Worm (Caenorhabditis elegans) whole organism, L1 larva: ENCODE measurements around the gene str-38.
"Not testable (repeated sequence)": the region's sequence is repeated elsewhere in the genome, so short reads cannot be mapped to it uniquely, and the experiment has no call there.

Experiments used
- C16A3.4 ChIP-seq: fragments of 150-350 bp; optimal IDR thresholded peaks from 2 replicates; lab custom pipeline; 2014; ENCODE audit warnings: missing biosample characterization, missing genetic modification characterization
- Y116A8C.19 ChIP-seq: sonication (generic microtip); optimal IDR thresholded peaks from 2 replicates; lab custom pipeline; 2016; ENCODE audit warnings: missing compliant biosample characterization, missing genetic modification characterization, borderline replicate concordance
- aha-1 ChIP-seq: fragments of 150-350 bp; optimal IDR thresholded peaks from 2 replicates; lab custom pipeline; 2014; ENCODE audit warnings: missing biosample characterization, missing genetic modification characterization
- ceh-63 ChIP-seq: fragments of 200-800 bp; sonication (Bioruptor generic); optimal IDR thresholded peaks from 2 replicates; lab custom pipeline; 2018; ENCODE audit warnings: mild to moderate bottlenecking, missing genetic modification characterization, missing compliant biosample characterization
- ceh-82 ChIP-seq, 3 experiments: fragments of 150-350 bp in 1 of 3; sonication (generic microtip) in 2 of 3; optimal IDR thresholded peaks; 2 replicates each; lab custom pipeline; 2014 to 2017; ENCODE audit warnings: missing biosample characterization in 3 of 3, missing genetic modification characterization in 3 of 3
- efl-1 ChIP-seq, 4 experiments: fragments of 150-350 bp; optimal IDR thresholded peaks in 3 of 4; peaks in 1 of 4; 1 replicate in 1 of 4; 2 replicates in 3 of 4; lab custom pipeline; 2014; ENCODE audit warnings: missing biosample characterization in 2 of 4, missing genetic modification characterization in 2 of 4, missing genetic modification reagents in 2 of 4
- egl-13 ChIP-seq: sonication (generic microtip); optimal IDR thresholded peaks from 2 replicates; lab custom pipeline; 2016; ENCODE audit warnings: missing genotype, missing genetic modification reagents, missing genetic modification characterization, missing compliant biosample characterization
- elt-2 ChIP-seq: sonication (generic microtip); optimal IDR thresholded peaks from 2 replicates; lab custom pipeline; 2016; ENCODE audit warnings: missing genetic modification characterization, mild to moderate bottlenecking, inconsistent platforms, missing compliant biosample characterization, missing genetic modification reagents
- elt-3 ChIP-seq, 6 experiments: fragments of 150-350 bp in 1 of 6; sonication (generic microtip); optimal IDR thresholded peaks; 2 replicates each; lab custom pipeline; 2017 to 2018; ENCODE audit warnings: missing biosample characterization in 6 of 6, missing genetic modification characterization in 6 of 6, inconsistent platforms in 1 of 6
- ets-5 ChIP-seq: fragments of 200-800 bp; sonication (Bioruptor generic); IDR thresholded peaks from 2 replicates; pipeline ENCODE4 v1.3.6; 2022; ENCODE audit warnings: missing genetic modification characterization, missing compliant biosample characterization
- hlh-17 ChIP-seq: fragments of 200-800 bp; sonication (Bioruptor generic); optimal IDR thresholded peaks from 2 replicates; lab custom pipeline; 2018; ENCODE audit warnings: missing genetic modification characterization, mild to moderate bottlenecking, missing compliant biosample characterization, moderate library complexity, borderline replicate concordance
- isw-1 ChIP-seq: fragments of 200-800 bp; sonication (Bioruptor generic); IDR thresholded peaks from 2 replicates; pipeline ENCODE4 v1.3.6; 2022; ENCODE audit warnings: missing genetic modification characterization, missing compliant biosample characterization
- lin-15B ChIP-seq: fragments of 150-350 bp; sonication (generic microtip); optimal IDR thresholded peaks from 3 replicates; lab custom pipeline; 2014; ENCODE audit warnings: missing biosample characterization, missing genetic modification characterization
- mef-2 ChIP-seq: fragments of 150-350 bp; optimal IDR thresholded peaks from 2 replicates; lab custom pipeline; 2014; ENCODE audit warnings: missing biosample characterization, missing genetic modification characterization
- nhr-12 ChIP-seq: sonication (generic microtip); optimal IDR thresholded peaks from 2 replicates; lab custom pipeline; 2017; ENCODE audit warnings: missing biosample characterization, missing genetic modification characterization
- nhr-20 ChIP-seq: sonication (generic microtip); optimal IDR thresholded peaks from 2 replicates; lab custom pipeline; 2016; ENCODE audit warnings: mild to moderate bottlenecking, missing genetic modification characterization, missing compliant biosample characterization
- nhr-237 ChIP-seq: fragments of 150-350 bp; optimal IDR thresholded peaks from 2 replicates; lab custom pipeline; 2014; ENCODE audit warnings: missing biosample characterization, missing genetic modification characterization
- nhr-76 ChIP-seq: sonication (generic microtip); optimal IDR thresholded peaks from 2 replicates; lab custom pipeline; 2017; ENCODE audit warnings: missing biosample characterization, missing genetic modification characterization
- nhr-90 ChIP-seq: sonication (generic microtip); optimal IDR thresholded peaks from 2 replicates; lab custom pipeline; 2016; ENCODE audit warnings: mild to moderate bottlenecking, missing genetic modification characterization, missing compliant biosample characterization; ENCODE audit not compliant: poor library complexity
- pax-3 ChIP-seq: fragments of 200-800 bp; sonication (Bioruptor generic); optimal IDR thresholded peaks from 2 replicates; lab custom pipeline; 2018; ENCODE audit warnings: mild to moderate bottlenecking, missing genetic modification characterization, moderate library complexity, missing compliant biosample characterization
- skn-1 ChIP-seq: fragments of 150-350 bp; optimal IDR thresholded peaks from 2 replicates; lab custom pipeline; 2014; ENCODE audit warnings: missing biosample characterization, missing genetic modification characterization
- sox-4 ChIP-seq: sonication (generic microtip); optimal IDR thresholded peaks from 2 replicates; lab custom pipeline; 2016; ENCODE audit warnings: missing genetic modification characterization, missing compliant biosample characterization
- sup-37 ChIP-seq: fragments of 200-800 bp; sonication (Bioruptor generic); optimal IDR thresholded peaks from 2 replicates; lab custom pipeline; 2018; ENCODE audit warnings: mild to moderate bottlenecking, missing genetic modification characterization, missing compliant biosample characterization
- swsn-7 ChIP-seq: sonication (generic microtip); optimal IDR thresholded peaks from 2 replicates; lab custom pipeline; 2016; ENCODE audit warnings: missing genetic modification characterization, missing compliant biosample characterization
- unc-62 ChIP-seq: fragments of 150-350 bp; optimal IDR thresholded peaks from 2 replicates; lab custom pipeline; 2014; ENCODE audit warnings: missing biosample characterization, missing genetic modification reagents, missing genetic modification characterization
- zip-4 ChIP-seq: fragments of 200-800 bp; sonication (Bioruptor generic); optimal IDR thresholded peaks from 2 replicates; lab custom pipeline; 2018; ENCODE audit warnings: mild to moderate bottlenecking, missing genetic modification characterization, moderate library complexity, missing compliant biosample characterization

The str-38 gene

ce11 chrV:15758449-15758848 is 26.3 kb upstream of the str-38 start, which contains the start of gene str-9:
TSS of gene str-9 (plus strand) at chrV:15758749.
- TF ChIP-seq pax-3 (tag; lab: Kevin White, UChicago) (no peak), zip-4 (GFP tag; lab: Kevin White, UChicago) (no peak), nhr-76 (tag; lab: Kevin White, UChicago) (no peak), elt-2 (no peak)

DNA sequence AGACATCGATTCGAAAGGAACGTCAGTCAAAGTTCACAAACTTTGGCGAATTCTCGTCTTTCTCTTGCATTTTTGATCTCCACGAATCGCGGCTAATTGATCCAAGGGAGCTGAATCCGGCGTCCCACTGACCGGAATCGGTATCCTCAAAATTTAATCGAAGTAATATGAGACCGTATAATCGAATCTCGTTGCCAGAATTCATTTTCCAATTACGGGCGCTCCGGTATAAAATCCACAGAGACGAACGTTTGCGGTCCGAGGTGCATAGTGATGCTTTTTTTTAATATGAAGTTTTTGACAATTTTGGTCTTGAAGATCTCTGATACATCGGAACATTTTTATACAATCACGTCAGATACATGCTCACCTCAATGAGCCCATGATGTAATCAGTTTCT is 25.5 kb upstream of the str-38 start:
- TF ChIP-seq ets-5 (GFP tag; lab: Robert Waterston, UW) (no peak), efl-1 (optimal IDR thresholded peaks at IDR 0.05; lab: Kevin White, UChicago) (no peak), efl-1 (GFP tag; optimal IDR thresholded peaks at IDR 0.05 in 1 of 2; lab: Kevin White, UChicago) (no peak), zip-4 (GFP tag; lab: Kevin White, UChicago) (no peak), unc-62 (GFP tag; lab: Kevin White, UChicago) (no peak), skn-1 (tag; lab: Kevin White, UChicago) (no peak), nhr-237 (no peak), C16A3.4 (tag; lab: Kevin White, UChicago) (no peak), hlh-17 (GFP tag; lab: Kevin White, UChicago) (no peak)
- TF ChIP-seq, all 84 proteins: peak for 0

DNA sequence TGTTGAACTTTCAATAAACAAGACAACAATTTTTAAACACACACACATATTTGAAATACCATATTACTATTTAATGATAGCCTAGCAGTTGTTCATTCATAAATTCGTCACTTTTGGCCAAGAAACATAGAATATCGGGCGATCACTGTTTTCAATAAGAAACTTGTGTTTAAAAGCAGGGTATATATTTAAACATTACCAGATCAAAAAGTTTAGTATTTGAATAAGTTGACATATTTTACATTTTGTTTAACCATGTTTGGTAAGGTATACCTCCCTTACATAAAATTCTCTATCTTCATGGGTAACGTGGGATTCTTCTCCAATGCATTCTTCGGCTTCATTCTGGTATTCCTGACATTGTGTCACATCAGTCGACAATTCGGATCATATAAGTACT is 22.6 kb upstream of the str-38 start, which contains the start of gene str-8:
Gene str-8 (plus strand): TSS at position 301 of the 400 bp plus-strand sequence.
- TF ChIP-seq egl-13 (tag; lab: Kevin White, UChicago); sox-4 (tag; lab: Kevin White, UChicago); sup-37 (GFP tag; lab: Kevin White, UChicago): not testable (repeated sequence)

ce11 chrV:15752941-15753340 is 20.8 kb upstream of the str-38 start, which contains the start of gene str-5:
TSS of gene str-5 (plus strand) at chrV:15753241.
- not testable (repeated sequence) for TF ChIP-seq mef-2; swsn-7 (tag; lab: Kevin White, UChicago); nhr-90

DNA sequence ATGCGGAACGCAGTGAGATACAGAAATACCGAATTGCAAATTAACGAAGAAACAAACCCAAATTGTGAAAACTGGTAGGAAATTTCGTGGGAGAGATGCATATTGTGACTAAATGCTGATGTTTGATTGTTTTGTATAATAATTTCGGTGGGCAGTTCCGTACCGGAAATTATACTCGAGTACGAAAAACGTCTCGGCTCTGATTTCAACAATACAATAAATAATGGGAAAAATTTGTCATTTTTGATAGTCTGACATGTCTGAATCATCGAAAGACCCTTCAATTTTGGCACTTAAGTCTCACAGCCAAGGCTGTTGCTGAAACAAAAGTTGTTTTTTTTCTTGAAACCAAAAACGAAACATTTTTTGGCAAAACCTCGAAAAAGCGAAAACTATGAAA is 19.9 kb upstream of the str-38 start, which contains the start of gene str-43:
Gene str-43 (minus strand): TSS at position 101 of the 400 bp plus-strand sequence.
- TF ChIP-seq skn-1 (tag; lab: Kevin White, UChicago) = no peak

DNA sequence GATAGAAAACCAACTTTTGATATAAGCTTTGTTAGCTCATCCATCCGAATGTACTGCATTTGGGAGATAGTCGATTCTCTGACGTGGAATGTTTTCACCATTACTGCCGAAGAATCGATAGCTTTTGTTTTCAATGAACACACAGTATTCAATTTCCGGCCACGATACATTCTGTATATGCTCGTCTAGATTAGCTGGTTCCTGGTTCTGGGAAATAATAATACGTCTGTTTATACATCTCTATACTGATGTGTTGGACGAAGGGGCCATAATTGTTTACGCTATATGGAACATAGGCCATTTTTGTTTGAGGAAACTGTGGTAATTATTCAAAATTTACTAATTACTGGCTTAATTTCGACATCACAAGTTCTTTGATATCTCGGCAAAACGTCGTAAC is 18.0 kb upstream of the str-38 start, which contains the start of gene str-6:
Gene str-6 (minus strand): TSS at position 101 of the 400 bp plus-strand sequence.
- TF ChIP-seq ceh-82 (tag; optimal IDR thresholded peaks at IDR 0.05; lab: Kevin White, UChicago) (no peak), aha-1 (tag; lab: Kevin White, UChicago) (no peak), zip-4 (GFP tag; lab: Kevin White, UChicago) (no peak), nhr-20 (tag; lab: Kevin White, UChicago) (no peak), elt-3 (tag; optimal IDR thresholded peaks at IDR 0.05; lab: Kevin White, UChicago) (no peak), isw-1 (no peak)

ce11 chrV:15748343-15748742 is 16.2 kb upstream of the str-38 start, which contains the start of gene T23D5.8:
TSS of gene T23D5.8 (minus strand) at chrV:15748443.
- not testable (repeated sequence) for TF ChIP-seq aha-1, nhr-12, nhr-20 (tag; lab: Kevin White, UChicago)
- TF ChIP-seq, all 84 proteins: peak for 0; not testable (repeated sequence) for 84

DNA sequence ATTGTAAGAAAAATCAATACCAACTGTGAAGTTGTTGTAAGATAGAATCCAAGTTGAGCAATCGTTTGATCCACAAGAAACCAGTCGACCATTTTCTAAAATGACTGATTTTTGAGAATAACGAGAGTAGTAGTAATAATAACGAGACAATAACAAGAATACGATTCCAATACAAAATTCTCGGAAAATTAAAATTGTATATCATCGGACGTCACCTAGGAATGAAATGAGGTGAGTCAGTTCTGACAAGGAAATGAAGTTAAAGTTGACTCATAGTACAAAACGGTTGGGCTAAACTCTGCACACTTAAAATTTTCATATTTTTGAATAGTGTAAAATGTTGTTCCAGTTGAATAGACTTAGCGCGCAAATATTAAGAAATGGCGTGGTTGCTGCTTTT is 12.3 kb upstream of the str-38 start, which contains the start of gene str-19:
Gene str-19 (minus strand): TSS at position 101 of the 400 bp plus-strand sequence.
- TF ChIP-seq ceh-63 (GFP tag; lab: Kevin White, UChicago); lin-15B (tag; lab: Kevin White, UChicago); Y116A8C.19 (tag; lab: Kevin White, UChicago): not testable (repeated sequence)
- TF ChIP-seq, all 84 proteins: peak for 0; not testable (repeated sequence) for 84
